Worm (Caenorhabditis elegans) whole organism, L4 larva: ENCODE data around the gene F23H12.10.
A peak's percentile ranks its signal among the peaks of the same experiment; 100 is the strongest.

Source experiments
- F26F4.8 ChIP-seq: fragments of 200-800 bp; sonication (Bioruptor generic); conservative IDR thresholded peaks from 2 replicates; pipeline ENCODE4 v1.3.6; 2022; ENCODE audit warnings: missing genetic modification characterization, missing compliant biosample characterization
- F49E8.2 ChIP-seq: sonication (generic microtip); optimal IDR thresholded peaks from 2 replicates; lab custom pipeline; 2016; ENCODE audit warnings: missing compliant biosample characterization, mild to moderate bottlenecking, missing genetic modification characterization, borderline replicate concordance
- R02D3.7 ChIP-seq: fragments of 150-350 bp; sonication (generic microtip); optimal IDR thresholded peaks from 3 replicates; lab custom pipeline; 2014; ENCODE audit warnings: missing biosample characterization, missing genetic modification characterization
- T20F7.1 ChIP-seq: fragments of 200-800 bp; sonication (Bioruptor generic); optimal IDR thresholded peaks from 2 replicates; lab custom pipeline; 2018; ENCODE audit warnings: mild to moderate bottlenecking, missing genetic modification characterization, missing compliant biosample characterization
- Y48G9A.11 ChIP-seq: fragments of 200-800 bp; sonication (Bioruptor generic); IDR thresholded peaks from 2 replicates; pipeline ENCODE4 v1.3.6; 2022; ENCODE audit warnings: missing genetic modification reagents, missing genetic modification characterization, missing compliant biosample characterization
- ZK337.2 ChIP-seq: fragments of 200-800 bp; sonication (Bioruptor generic); IDR thresholded peaks from 2 replicates; pipeline ENCODE4 v1.3.6; 2022; ENCODE audit warnings: missing genetic modification reagents, missing genetic modification characterization, missing compliant biosample characterization
- ZK546.5 ChIP-seq, 2 experiments: sonication (generic microtip); optimal IDR thresholded peaks; 2 replicates each; lab custom pipeline; 2017; ENCODE audit warnings: missing biosample characterization in 2 of 2, missing genetic modification characterization in 2 of 2
- aha-1 ChIP-seq: fragments of 150-350 bp; peaks from one replicate; lab custom pipeline; 2014; ENCODE audit warnings: missing biosample characterization, missing genetic modification characterization
- ceh-20 ChIP-seq: fragments of 200-800 bp; sonication (Bioruptor generic); IDR thresholded peaks from 2 replicates; pipeline ENCODE4 v1.3.6; 2022; ENCODE audit warnings: missing genetic modification reagents, missing genetic modification characterization, missing compliant biosample characterization
- cey-2 ChIP-seq: sonication (generic microtip); optimal IDR thresholded peaks from 3 replicates; lab custom pipeline; 2017; ENCODE audit warnings: missing genetic modification characterization, mild to moderate bottlenecking, missing compliant biosample characterization, antibody characterized with exemption, borderline replicate concordance; ENCODE audit not compliant: insufficient read depth
- ctbp-1 ChIP-seq: fragments of 200-800 bp; sonication (Bioruptor generic); IDR thresholded peaks from 2 replicates; pipeline ENCODE4 v1.3.6; 2022; ENCODE audit warnings: missing genetic modification reagents, missing genetic modification characterization, missing compliant biosample characterization
- daf-16 ChIP-seq, 3 experiments: sonication (generic microtip); optimal IDR thresholded peaks; 2 replicates each; lab custom pipeline; 2016 to 2017; ENCODE audit warnings: missing genetic modification characterization in 3 of 3, missing genetic modification reagents in 3 of 3, mild to moderate bottlenecking in 2 of 3, missing compliant biosample characterization in 2 of 3, missing biosample characterization in 1 of 3, moderate library complexity in 1 of 3
- daf-8 ChIP-seq: fragments of 200-800 bp; sonication (Bioruptor generic); IDR thresholded peaks from 2 replicates; pipeline ENCODE4 v1.3.6; 2022; ENCODE audit warnings: missing genetic modification characterization, missing compliant biosample characterization
- dmd-9 ChIP-seq: fragments of 200-800 bp; sonication (Bioruptor generic); IDR thresholded peaks from 2 replicates; pipeline ENCODE4 v1.3.6; 2022; ENCODE audit warnings: missing genetic modification reagents, missing genetic modification characterization, missing compliant biosample characterization
- duxl-1 ChIP-seq: sonication (generic microtip); optimal IDR thresholded peaks from 2 replicates; lab custom pipeline; 2016; ENCODE audit warnings: mild to moderate bottlenecking, missing genetic modification characterization, moderate library complexity, missing compliant biosample characterization; ENCODE audit not compliant: poor library complexity
- egl-27 ChIP-seq: sonication (generic microtip); optimal IDR thresholded peaks from 3 replicates; lab custom pipeline; 2017; ENCODE audit warnings: missing biosample characterization, missing genetic modification reagents, missing genetic modification characterization
- egl-43 ChIP-seq: fragments of 200-800 bp; sonication (Bioruptor generic); IDR thresholded peaks from 2 replicates; pipeline ENCODE4 v1.3.6; 2022; ENCODE audit warnings: missing genetic modification reagents, missing genetic modification characterization, missing compliant biosample characterization
- fos-1 ChIP-seq: fragments of 150-350 bp; optimal IDR thresholded peaks from 2 replicates; lab custom pipeline; 2014; ENCODE audit warnings: missing biosample characterization, missing genetic modification characterization
- hlh-30 ChIP-seq: sonication (generic microtip); optimal IDR thresholded peaks from 2 replicates; lab custom pipeline; 2017; ENCODE audit warnings: antibody characterized with exemption, mild to moderate bottlenecking, missing genetic modification characterization, missing compliant biosample characterization; ENCODE audit not compliant: insufficient read depth
- hmg-1.1 ChIP-seq: fragments of 200-800 bp; sonication (Bioruptor generic); IDR thresholded peaks from 2 replicates; pipeline ENCODE4 v1.3.6; 2022; ENCODE audit warnings: missing genetic modification reagents, missing genetic modification characterization, missing compliant biosample characterization
- jun-1 ChIP-seq: fragments of 150-350 bp; optimal IDR thresholded peaks from 2 replicates; lab custom pipeline; 2014; ENCODE audit warnings: missing biosample characterization, missing genetic modification reagents, missing genetic modification characterization
- lim-7 ChIP-seq: fragments of 200-800 bp; sonication (Bioruptor generic); IDR thresholded peaks from 2 replicates; pipeline ENCODE4 v1.3.6; 2022; ENCODE audit warnings: missing genetic modification characterization, missing compliant biosample characterization
- lin-15B ChIP-seq: fragments of 150-350 bp; sonication (generic microtip); optimal IDR thresholded peaks from 3 replicates; lab custom pipeline; 2014; ENCODE audit warnings: missing biosample characterization, missing genetic modification characterization
- lir-3 ChIP-seq: sonication (generic microtip); optimal IDR thresholded peaks from 2 replicates; lab custom pipeline; 2016; ENCODE audit warnings: mild to moderate bottlenecking, missing genetic modification characterization, missing compliant biosample characterization
- madf-9 ChIP-seq: fragments of 200-800 bp; sonication (Bioruptor generic); conservative IDR thresholded peaks from 2 replicates; pipeline ENCODE4 v1.3.6; 2022; ENCODE audit warnings: missing genetic modification reagents, missing genetic modification characterization, missing compliant biosample characterization
- mep-1 ChIP-seq: fragments of 150-350 bp; sonication (generic microtip); optimal IDR thresholded peaks from 3 replicates; lab custom pipeline; 2014; ENCODE audit warnings: missing biosample characterization, missing genetic modification characterization
- nhr-237 ChIP-seq: sonication (generic microtip); optimal IDR thresholded peaks from 2 replicates; lab custom pipeline; 2017; ENCODE audit warnings: missing biosample characterization, missing genetic modification characterization
- nhr-41 ChIP-seq: fragments of 200-800 bp; sonication (Bioruptor generic); IDR thresholded peaks from 2 replicates; pipeline ENCODE4 v1.3.6; 2022; ENCODE audit warnings: missing genetic modification reagents, missing genetic modification characterization, missing compliant biosample characterization
- nhr-6 ChIP-seq: fragments of 150-350 bp; optimal IDR thresholded peaks from 2 replicates; lab custom pipeline; 2014; ENCODE audit warnings: missing biosample characterization, missing genetic modification characterization
- nhr-76 ChIP-seq: fragments of 150-350 bp; optimal IDR thresholded peaks from 2 replicates; lab custom pipeline; 2014; ENCODE audit warnings: missing biosample characterization, missing genetic modification characterization
- php-3 ChIP-seq: fragments of 200-800 bp; sonication (Bioruptor generic); IDR thresholded peaks from 2 replicates; pipeline ENCODE4 v1.3.6; 2022; ENCODE audit warnings: missing genetic modification reagents, missing genetic modification characterization, missing compliant biosample characterization
- pqm-1 ChIP-seq: sonication (generic microtip); optimal IDR thresholded peaks from 2 replicates; lab custom pipeline; 2017; ENCODE audit warnings: missing biosample characterization, missing genetic modification characterization
- rbr-2 ChIP-seq: sonication (generic microtip); optimal IDR thresholded peaks from 2 replicates; lab custom pipeline; 2016; ENCODE audit warnings: missing genotype, missing genetic modification characterization, missing compliant biosample characterization
- set-16 ChIP-seq: fragments of 200-800 bp; sonication (Bioruptor generic); IDR thresholded peaks from 2 replicates; pipeline ENCODE4 v1.3.6; 2022; ENCODE audit warnings: missing genetic modification reagents, missing genetic modification characterization, missing compliant biosample characterization
- skn-1 ChIP-seq: fragments of 150-350 bp; optimal IDR thresholded peaks from 2 replicates; lab custom pipeline; 2014; ENCODE audit warnings: missing biosample characterization, missing genetic modification characterization
- spr-1 ChIP-seq: sonication (generic microtip); optimal IDR thresholded peaks from 2 replicates; lab custom pipeline; 2016; ENCODE audit warnings: mild to moderate bottlenecking, missing genetic modification characterization, missing compliant biosample characterization
- tag-97 ChIP-seq: fragments of 200-800 bp; sonication (Bioruptor generic); IDR thresholded peaks from 2 replicates; pipeline ENCODE4 v1.3.6; 2022; ENCODE audit warnings: missing genetic modification characterization, missing compliant biosample characterization
- tra-1 ChIP-seq: fragments of 200-800 bp; sonication (Bioruptor generic); IDR thresholded peaks from 2 replicates; pipeline ENCODE4 v1.3.6; 2022; ENCODE audit warnings: missing genetic modification reagents, missing genetic modification characterization, missing compliant biosample characterization
- unc-130 ChIP-seq: sonication (generic microtip); optimal IDR thresholded peaks from 2 replicates; lab custom pipeline; 2016; ENCODE audit warnings: missing genetic modification reagents, missing genetic modification characterization, missing compliant biosample characterization
- unc-62 ChIP-seq, 3 experiments: fragments of 150-350 bp in 1 of 3; sonication (generic microtip); optimal IDR thresholded peaks in 2 of 3; peaks in 1 of 3; 1 replicate in 1 of 3; 2 replicates in 2 of 3; lab custom pipeline; 2014 to 2017; ENCODE audit warnings: missing biosample characterization in 3 of 3, missing genetic modification characterization in 3 of 3, missing genetic modification reagents in 3 of 3, missing genotype in 1 of 3
- ztf-11 ChIP-seq: fragments of 150-350 bp; optimal IDR thresholded peaks from 2 replicates; lab custom pipeline; 2014; ENCODE audit warnings: missing biosample characterization, missing genetic modification characterization

The F23H12.10 gene

DNA sequence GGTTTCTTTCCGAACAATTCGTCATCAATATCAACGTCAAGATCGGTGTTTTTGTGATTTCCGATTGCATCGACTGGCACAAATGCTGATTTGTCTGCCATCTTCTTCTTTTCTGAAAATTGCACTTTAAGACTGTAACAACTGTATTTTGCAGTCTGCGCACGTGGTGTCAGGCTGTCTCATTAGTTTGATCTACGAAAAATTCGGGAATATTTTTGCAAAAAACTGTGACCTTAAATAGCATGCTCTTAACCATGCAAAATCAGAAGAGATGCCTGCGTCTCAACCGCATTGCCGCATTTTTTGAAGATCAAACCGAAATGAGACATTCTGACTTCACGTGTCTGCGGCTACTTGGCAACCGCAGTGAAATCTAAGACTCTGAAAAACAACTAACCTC lies 27.3 kb upstream of the F23H12.10 start, which contains the start of gene K01D12.7 (continued):
- TF ChIP-seq daf-8 (GFP tag; lab: Robert Waterston, UW), result no peak
- no peak for TF ChIP-seq nhr-76

DNA sequence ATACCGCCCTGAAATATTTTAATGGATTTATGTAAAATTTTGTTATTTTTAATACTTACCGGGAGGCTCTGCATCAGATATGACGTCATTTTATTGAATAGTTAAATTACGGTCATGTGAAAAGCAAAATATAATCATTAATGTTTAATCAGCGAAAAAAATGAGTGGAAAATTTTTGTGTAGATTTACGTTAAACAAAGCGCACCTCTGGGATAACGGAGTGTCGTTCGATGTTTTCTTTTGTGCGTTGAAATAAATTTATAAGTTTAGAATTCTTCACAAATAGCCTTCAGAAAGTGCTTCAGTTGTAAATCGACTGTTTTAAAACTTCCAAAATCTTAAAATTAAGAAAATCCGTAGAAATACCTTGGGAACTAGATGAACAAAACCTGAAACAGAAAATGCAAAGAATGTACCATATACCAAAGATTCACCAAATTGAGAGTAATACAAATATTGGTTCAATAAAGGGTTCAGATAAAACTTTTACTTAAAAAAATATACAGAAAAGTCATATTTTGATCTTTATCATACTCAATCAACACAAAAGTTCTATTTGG lies 26.7 kb upstream of the F23H12.10 start, which contains the start of the genes K01D12.20 and miga-1:
Gene K01D12.20 (minus strand): TSS at position 138 of the 560 bp plus-strand sequence.
Gene miga-1 (minus strand): TSS at position 183 of the 560 bp plus-strand sequence.
- no peak for TF ChIP-seq spr-1 (tag; lab: Kevin White, UChicago)
- TF ChIP-seq pqm-1, result no peak
- no peak for TF ChIP-seq tag-97 (GFP tag; lab: Robert Waterston, UW)
- TF ChIP-seq ceh-20, result no peak
- no peak for TF ChIP-seq php-3
- no peak for TF ChIP-seq unc-130 (GFP tag; lab: Kevin White, UChicago)
- TF ChIP-seq dmd-9 (GFP tag; lab: Robert Waterston, UW), result no peak
- TF ChIP-seq nhr-237 (tag; lab: Kevin White, UChicago), result no peak
- peak; percentile 78 for TF ChIP-seq R02D3.7 (tag; lab: Kevin White, UChicago)
- TF ChIP-seq unc-62 (GFP tag; optimal IDR thresholded peaks at IDR 0.05 in 1 of 2; lab: Kevin White, UChicago), result no peak
- no peak for TF ChIP-seq unc-62 (tag; optimal IDR thresholded peaks at IDR 0.05; lab: Kevin White, UChicago)
- TF ChIP-seq ztf-11 (tag; lab: Kevin White, UChicago), result no peak
- TF ChIP-seq lir-3 (tag; lab: Kevin White, UChicago), result no peak
- no peak for TF ChIP-seq cey-2 (tag; lab: Kevin White, UChicago)
- no peak for TF ChIP-seq lin-15B (tag; lab: Kevin White, UChicago)
- TF ChIP-seq egl-43 (GFP tag; lab: Robert Waterston, UW), result no peak
- TF ChIP-seq ctbp-1 (GFP tag; lab: Robert Waterston, UW), result no peak
- TF ChIP-seq madf-9, result no peak
- no peak for TF ChIP-seq lim-7 (GFP tag; lab: Robert Waterston, UW)
- TF ChIP-seq T20F7.1, result peak; percentile 97
- TF ChIP-seq hlh-30 (tag; lab: Kevin White, UChicago), result peak; percentile 42
- TF ChIP-seq Y48G9A.11, result peak; percentile 97
- no peak for TF ChIP-seq daf-8 (GFP tag; lab: Robert Waterston, UW)
- TF ChIP-seq F26F4.8, result no peak
- no peak for TF ChIP-seq F49E8.2 (tag; lab: Kevin White, UChicago)
- no peak for TF ChIP-seq hmg-1.1
- no peak for TF ChIP-seq skn-1 (tag; lab: Kevin White, UChicago)
- no peak for TF ChIP-seq egl-27 (tag; lab: Kevin White, UChicago)
- TF ChIP-seq ZK546.5 (tag; optimal IDR thresholded peaks at IDR 0.05; lab: Kevin White, UChicago), result no peak
- no peak for TF ChIP-seq fos-1 (tag; lab: Kevin White, UChicago)
- no peak for TF ChIP-seq nhr-41 (GFP tag; lab: Robert Waterston, UW)
- TF ChIP-seq tra-1 (GFP tag; lab: Robert Waterston, UW), result no peak
- TF ChIP-seq nhr-76, result no peak
- TF ChIP-seq ZK337.2 (GFP tag; lab: Robert Waterston, UW), result no peak
- no peak for TF ChIP-seq duxl-1 (tag; lab: Kevin White, UChicago)
- TF ChIP-seq rbr-2, result peak; percentile 4
- TF ChIP-seq mep-1 (tag; lab: Kevin White, UChicago), result no peak
- TF ChIP-seq daf-16 (GFP tag; optimal IDR thresholded peaks at IDR 0.05; lab: Kevin White, UChicago), result no peak
- TF ChIP-seq daf-16 (tag; optimal IDR thresholded peaks at IDR 0.05; lab: Kevin White, UChicago), result peak; percentile 38
- no peak for TF ChIP-seq jun-1
- peak; percentile 92 for TF ChIP-seq nhr-6 (tag; lab: Kevin White, UChicago)
- peak; percentile 69 for TF ChIP-seq aha-1 (tag; lab: Kevin White, UChicago)
- no peak for TF ChIP-seq set-16
